Fruit fly (Drosophila melanogaster) whole organism, wandering third instar larva: ENCODE data around the gene CG34282.

Source experiments
- Abd-B ChIP-seq: fragments of >200 bp; optimal IDR thresholded peaks from 2 replicates; lab custom pipeline; 2017; ENCODE audit warnings: missing biosample characterization, missing genetic modification characterization
- CG9705 ChIP-seq: fragments of 200-800 bp; sonication (Bioruptor generic); optimal IDR thresholded peaks from 2 replicates; lab custom pipeline; 2018; ENCODE audit warnings: missing biosample characterization, mild to moderate bottlenecking, missing genetic modification characterization
- CrebA ChIP-seq: fragments of 200-800 bp; sonication (Bioruptor generic); optimal IDR thresholded peaks from 2 replicates; lab custom pipeline; 2016; ENCODE audit warnings: missing biosample characterization, mild to moderate bottlenecking, missing genetic modification characterization, borderline replicate concordance
- Dfd ChIP-seq: fragments of >200 bp; optimal IDR thresholded peaks from 2 replicates; lab custom pipeline; 2017; ENCODE audit warnings: missing biosample characterization, missing genetic modification characterization
- Dif ChIP-seq: fragments of 200-275, 200-300 bp; sonication (Bioruptor generic); optimal IDR thresholded peaks from 2 replicates; lab custom pipeline; 2018; ENCODE audit warnings: missing biosample characterization, missing genetic modification characterization; ENCODE audit not compliant: partially characterized antibody
- GATAd ChIP-seq: sonication (Bioruptor generic); optimal IDR thresholded peaks from 2 replicates; lab custom pipeline; 2016; ENCODE audit warnings: missing biosample characterization, missing genetic modification characterization
- HLH106 ChIP-seq: fragments of 200-800 bp; optimal IDR thresholded peaks from 3 replicates; lab custom pipeline; 2019; ENCODE audit warnings: missing biosample characterization, mild to moderate bottlenecking, missing genetic modification characterization, moderate library complexity
- Hr78 ChIP-seq: fragments of >200 bp; optimal IDR thresholded peaks from 2 replicates; lab custom pipeline; 2017; ENCODE audit warnings: missing biosample characterization, missing genetic modification characterization
- Hr83 ChIP-seq: fragments of 200-300 bp; sonication (Bioruptor generic); optimal IDR thresholded peaks from 2 replicates; lab custom pipeline; 2016; ENCODE audit warnings: missing biosample characterization, mild to moderate bottlenecking, missing genetic modification characterization, moderate library complexity; ENCODE audit not compliant: poor library complexity, severe bottlenecking
- Jra ChIP-seq: sonication (Bioruptor generic); optimal IDR thresholded peaks from 2 replicates; lab custom pipeline; 2016; ENCODE audit warnings: missing biosample characterization, missing genetic modification characterization
- Mio ChIP-seq: sonication (Bioruptor generic); optimal IDR thresholded peaks from 2 replicates; lab custom pipeline; 2016; ENCODE audit warnings: missing biosample characterization, missing genetic modification characterization
- Myc ChIP-seq: fragments of >200 bp; optimal IDR thresholded peaks from 2 replicates; lab custom pipeline; 2017
- N ChIP-seq: fragments of >200 bp; optimal IDR thresholded peaks from 2 replicates; lab custom pipeline; 2018; ENCODE audit warnings: missing biosample characterization, missing external identifiers, missing genetic modification characterization
- OdsH ChIP-seq: fragments of 200-800 bp; sonication (Bioruptor generic); optimal IDR thresholded peaks from 2 replicates; lab custom pipeline; 2016; ENCODE audit warnings: missing biosample characterization, mild to moderate bottlenecking, missing genetic modification characterization
- Rel ChIP-seq, 2 experiments: fragments of 200-800 bp; sonication (Bioruptor generic) in 1 of 2; optimal IDR thresholded peaks; 2 replicates in 1 of 2; 3 replicates in 1 of 2; lab custom pipeline; 2016 to 2019; ENCODE audit warnings: mild to moderate bottlenecking in 2 of 2, missing biosample characterization in 2 of 2, missing genetic modification characterization in 2 of 2, moderate library complexity in 1 of 2
- Sp1 ChIP-seq: fragments of 200-800 bp; sonication (Bioruptor generic); optimal IDR thresholded peaks from 3 replicates; lab custom pipeline; 2019; ENCODE audit warnings: missing biosample characterization, mild to moderate bottlenecking, missing genetic modification characterization, moderate library complexity
- Vsx2 ChIP-seq: fragments of 200-300, 225-300 bp; sonication (Bioruptor generic); optimal IDR thresholded peaks from 2 replicates; lab custom pipeline; 2018; ENCODE audit warnings: missing biosample characterization, missing genetic modification characterization; ENCODE audit not compliant: partially characterized antibody
- br ChIP-seq: fragments of 200-800 bp; sonication (Bioruptor generic); optimal IDR thresholded peaks from 2 replicates; lab custom pipeline; 2016; ENCODE audit warnings: missing biosample characterization, missing genetic modification characterization
- dl ChIP-seq, 2 experiments: fragments of 175-275, 200-275 bp in 1 of 2; fragments of 200-275 bp in 1 of 2; sonication (Bioruptor generic); optimal IDR thresholded peaks; lab custom pipeline; 2018; ENCODE audit warnings: mild to moderate bottlenecking in 2 of 2, missing biosample characterization in 2 of 2, missing genetic modification characterization in 2 of 2, moderate library complexity in 2 of 2; ENCODE audit not compliant: partially characterized antibody in 2 of 2, insufficient read depth in 1 of 2
- dmrt93B ChIP-seq: fragments of 200-800 bp; sonication (Bioruptor generic); optimal IDR thresholded peaks from 2 replicates; lab custom pipeline; 2018; ENCODE audit warnings: missing biosample characterization, mild to moderate bottlenecking, missing genetic modification characterization
- dsf ChIP-seq: sonication (Bioruptor generic); optimal IDR thresholded peaks from 2 replicates; lab custom pipeline; 2016; ENCODE audit warnings: missing biosample characterization, missing genetic modification characterization, borderline replicate concordance
- ey ChIP-seq: fragments of 200-800 bp; sonication (Bioruptor generic); optimal IDR thresholded peaks from 2 replicates; lab custom pipeline; 2016; ENCODE audit warnings: missing biosample characterization, missing genetic modification characterization
- foxo ChIP-seq, 2 experiments: fragments of 200-800 bp; sonication (Bioruptor generic); optimal IDR thresholded peaks; 2 replicates in 1 of 2; 3 replicates in 1 of 2; lab custom pipeline; 2016 to 2017; ENCODE audit warnings: missing biosample characterization in 2 of 2, missing genetic modification characterization in 2 of 2
- fru ChIP-seq: fragments of 200-800 bp; sonication (Bioruptor generic); optimal IDR thresholded peaks from 3 replicates; lab custom pipeline; 2016; ENCODE audit warnings: missing biosample characterization, mild to moderate bottlenecking, missing genetic modification characterization
- h ChIP-seq: fragments of 200-800 bp; sonication (Bioruptor generic); optimal IDR thresholded peaks from 3 replicates; lab custom pipeline; 2016; ENCODE audit warnings: missing biosample characterization, mild to moderate bottlenecking, missing genetic modification characterization
- jim ChIP-seq: fragments of 175-275, 200-325 bp; sonication (Bioruptor generic); optimal IDR thresholded peaks from 2 replicates; lab custom pipeline; 2016; ENCODE audit warnings: missing biosample characterization, mild to moderate bottlenecking, missing genetic modification characterization
- lola ChIP-seq: fragments of >200 bp; optimal IDR thresholded peaks from 2 replicates; lab custom pipeline; 2017; ENCODE audit warnings: missing biosample characterization, missing genetic modification characterization
- pan ChIP-seq: fragments of >200 bp; optimal IDR thresholded peaks from 2 replicates; lab custom pipeline; 2017
- rgr ChIP-seq: fragments of 200-800 bp; sonication (Bioruptor generic); optimal IDR thresholded peaks from 3 replicates; lab custom pipeline; 2016; ENCODE audit warnings: missing biosample characterization, mild to moderate bottlenecking, missing genetic modification characterization
- sage ChIP-seq: fragments of 200-800 bp; sonication (Bioruptor generic); optimal IDR thresholded peaks from 2 replicates; lab custom pipeline; 2016; ENCODE audit warnings: missing biosample characterization, mild to moderate bottlenecking, missing genetic modification characterization
- tai ChIP-seq: sonication (Bioruptor generic); optimal IDR thresholded peaks from 2 replicates; lab custom pipeline; 2016; ENCODE audit warnings: missing biosample characterization, missing genetic modification characterization
- woc ChIP-seq: sonication (Bioruptor generic); optimal IDR thresholded peaks from 2 replicates; lab custom pipeline; 2016; ENCODE audit warnings: missing biosample characterization, mild to moderate bottlenecking, missing genetic modification characterization

Gene CG34282

DNA sequence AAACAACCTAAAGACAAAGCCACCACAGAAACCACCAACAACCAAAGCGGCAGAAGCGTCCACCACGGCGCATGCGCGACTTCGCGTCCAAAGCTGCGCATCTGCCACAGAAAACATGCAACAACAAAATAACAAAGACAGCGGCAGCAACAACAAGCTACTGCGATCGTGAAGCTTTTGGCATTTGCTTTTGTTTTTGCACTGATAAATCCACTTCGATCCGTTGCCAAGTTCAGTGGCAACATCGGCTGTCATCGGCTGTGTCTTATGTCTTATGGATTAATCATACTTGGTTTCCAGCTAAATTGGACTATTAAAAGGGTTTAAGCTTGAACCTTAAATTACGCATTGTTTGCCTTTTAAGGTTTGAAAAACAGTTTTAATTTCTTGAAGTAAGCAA is 2.4 kb upstream of the CG34282 start, which contains the start of gene Muc91C:
Gene Muc91C (minus strand): TSS at position 101 of the 400 bp plus-strand sequence.
- TF ChIP-seq ey (GFP tag; lab: Kevin White, UChicago) = no peak
- no peak for TF ChIP-seq Hr78
- no peak for TF ChIP-seq h (GFP tag; lab: Kevin White, UChicago)
- TF ChIP-seq Dif = no peak
- no peak for TF ChIP-seq OdsH (GFP tag; lab: Kevin White, UChicago)
- no peak for TF ChIP-seq Vsx2 (GFP tag; lab: Kevin White, UChicago)
- no peak for TF ChIP-seq Myc
- no peak for TF ChIP-seq sage (GFP tag; lab: Kevin White, UChicago)
- no peak for TF ChIP-seq Jra (GFP tag; lab: Kevin White, UChicago)
- no peak for TF ChIP-seq tai (GFP tag; lab: Kevin White, UChicago)
- TF ChIP-seq br (GFP tag; lab: Kevin White, UChicago) = no peak
- TF ChIP-seq Dfd = no peak
- no peak for TF ChIP-seq Mio (GFP tag; lab: Kevin White, UChicago)
- TF ChIP-seq foxo (GFP tag; optimal IDR thresholded peaks at IDR 0.05; lab: Kevin White, UChicago) = no peak

DNA sequence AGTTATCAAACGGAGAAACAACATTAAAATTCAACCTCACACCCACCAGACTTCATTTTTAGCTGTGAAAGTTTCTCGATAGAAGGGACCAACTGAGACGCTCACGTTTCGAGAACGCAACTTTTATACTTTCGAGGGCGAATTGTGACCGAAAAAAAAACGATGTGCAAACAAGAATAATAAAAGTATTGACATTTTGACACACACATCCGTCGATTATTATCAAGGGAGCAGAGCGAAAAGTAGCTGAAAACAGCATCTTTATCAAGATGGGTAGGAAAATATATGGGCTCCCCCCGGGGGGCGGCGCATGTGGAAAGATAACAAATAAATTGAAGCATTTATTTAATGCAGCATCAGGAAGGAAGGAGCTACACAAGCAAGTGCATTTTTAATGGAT is 1.4 kb upstream of the CG34282 start, which contains the start of gene CG14300:
Gene CG14300 (minus strand): TSS at position 101 of the 400 bp plus-strand sequence.
- TF ChIP-seq fru (no peak), br (GFP tag; lab: Kevin White, UChicago) (no peak), h (GFP tag; lab: Kevin White, UChicago) (no peak), Dif (no peak), Abd-B (GFP tag; lab: Kevin White, UChicago) (no peak), sage (GFP tag; lab: Kevin White, UChicago) (no peak), pan (no peak), Sp1 (no peak), N (GFP tag; lab: Kevin White, UChicago) (no peak), woc (GFP tag; lab: Kevin White, UChicago) (no peak), HLH106 (tag; lab: Kevin White, UChicago) (no peak), CrebA (no peak), Rel (GFP tag; optimal IDR thresholded peaks at IDR 0.05; lab: Kevin White, UChicago) (no peak), Rel (tag; optimal IDR thresholded peaks at IDR 0.05; lab: Kevin White, UChicago) (no peak), dl (GFP tag; optimal IDR thresholded peaks at IDR 0.05; lab: Kevin White, UChicago; ENCODE audit: insufficient read depth in 1 of 2, partially characterized antibody in 2 of 2) (no peak), lola (GFP tag; lab: Kevin White, UChicago) (no peak), Mio (GFP tag; lab: Kevin White, UChicago) (no peak), dmrt93B (no peak), Myc (no peak)
- TF ChIP-seq, all 38 proteins: peak for 0

DNA sequence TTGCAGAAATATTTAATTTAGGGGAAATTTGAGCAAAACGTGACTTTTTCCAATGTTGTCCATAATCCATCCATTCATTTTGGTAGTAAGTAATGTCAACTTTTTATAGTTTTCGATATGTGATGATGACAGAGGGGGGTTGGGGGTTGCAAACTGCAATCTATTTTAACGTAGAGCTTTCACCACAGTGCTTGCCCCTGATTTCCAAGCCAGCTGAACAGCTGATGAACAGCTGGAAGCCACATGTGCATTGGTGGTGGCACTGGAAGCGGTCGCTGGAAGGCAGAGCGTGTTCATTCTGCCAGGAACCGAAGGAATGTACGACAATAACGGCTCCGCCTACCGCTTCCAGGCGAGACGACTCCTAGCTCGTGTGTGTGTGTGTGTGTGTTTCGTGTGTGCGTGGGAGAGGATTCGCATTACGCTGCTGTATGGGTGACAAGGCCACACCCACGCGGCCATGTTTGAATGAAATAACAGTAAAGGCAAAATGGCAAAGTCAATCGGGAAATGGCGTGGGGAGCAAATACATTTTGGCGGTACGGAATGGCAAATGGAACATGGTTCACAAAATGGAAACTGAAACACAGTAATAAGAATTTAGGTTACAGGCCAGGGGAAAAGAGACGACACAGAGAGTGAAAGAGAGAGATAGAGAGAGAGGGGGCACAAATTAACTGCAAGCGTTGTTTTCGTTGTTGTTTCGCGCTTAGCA is 4.0 kb downstream of the CG34282 start:
- no peak for TF ChIP-seq ey (GFP tag; lab: Kevin White, UChicago)
- no peak for TF ChIP-seq dsf (GFP tag; lab: Kevin White, UChicago)
- TF ChIP-seq GATAd (GFP tag; lab: Kevin White, UChicago) = no peak

DNA sequence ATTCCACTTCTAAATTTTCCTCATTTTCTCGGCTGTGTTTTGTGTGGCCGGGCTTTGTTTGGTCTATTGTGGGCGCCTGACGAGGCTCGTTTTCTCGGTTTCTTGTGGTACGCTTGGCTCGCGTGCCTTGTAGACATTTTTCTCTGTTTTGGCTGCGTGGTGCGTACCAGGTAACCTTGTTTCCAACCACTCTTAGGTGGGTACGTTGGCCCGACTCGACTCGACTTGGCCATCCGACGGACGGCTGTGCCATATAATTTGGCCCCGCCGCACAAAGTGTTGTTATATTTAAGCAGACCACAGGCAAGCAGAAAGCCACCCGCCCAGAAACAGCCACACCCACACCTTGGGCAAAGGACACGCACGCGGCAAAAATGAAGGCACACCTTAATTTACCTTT is 8.5 kb downstream of the CG34282 start:
- TF ChIP-seq foxo (GFP tag; optimal IDR thresholded peaks at IDR 0.05; lab: Kevin White, UChicago) (no peak), Hr83 (GFP tag; lab: Kevin White, UChicago) (no peak), tai (GFP tag; lab: Kevin White, UChicago) (no peak), dsf (GFP tag; lab: Kevin White, UChicago) (no peak), jim (GFP tag; lab: Kevin White, UChicago) (no peak), Dif (no peak), h (GFP tag; lab: Kevin White, UChicago) (no peak), Sp1 (no peak), Vsx2 (GFP tag; lab: Kevin White, UChicago) (no peak), ey (GFP tag; lab: Kevin White, UChicago) (no peak), rgr (no peak), CG9705 (GFP tag; lab: Kevin White, UChicago) (no peak), HLH106 (tag; lab: Kevin White, UChicago) (no peak), Dfd (no peak)
